Fruit fly (Drosophila melanogaster) Kc167 (cell line): ENCODE results near the gene CG10472.

Experiments used
- Myc ChIP-seq: fragments of >200 bp; optimal IDR thresholded peaks from 2 replicates; lab custom pipeline; 2017; ENCODE audit warnings: missing external identifiers
- Sin3A ChIP-seq: fragments of >200 bp; optimal IDR thresholded peaks from 2 replicates; lab custom pipeline; 2018; ENCODE audit warnings: missing external identifiers

- no peak for TF ChIP-seq Myc (lab: Kevin White, UChicago)
- no peak for TF ChIP-seq Sin3A (lab: Kevin White, UChicago)
These were observed 48.7 kb upstream of the CG10472 start for dm6 chr3L:6111458-6111857.
